Worm (Caenorhabditis elegans): ENCODE results near the gene F33C8.4.
A peak's percentile ranks its signal among the peaks of the same experiment; 100 is the strongest.

F33C8.4 gene

DNA sequence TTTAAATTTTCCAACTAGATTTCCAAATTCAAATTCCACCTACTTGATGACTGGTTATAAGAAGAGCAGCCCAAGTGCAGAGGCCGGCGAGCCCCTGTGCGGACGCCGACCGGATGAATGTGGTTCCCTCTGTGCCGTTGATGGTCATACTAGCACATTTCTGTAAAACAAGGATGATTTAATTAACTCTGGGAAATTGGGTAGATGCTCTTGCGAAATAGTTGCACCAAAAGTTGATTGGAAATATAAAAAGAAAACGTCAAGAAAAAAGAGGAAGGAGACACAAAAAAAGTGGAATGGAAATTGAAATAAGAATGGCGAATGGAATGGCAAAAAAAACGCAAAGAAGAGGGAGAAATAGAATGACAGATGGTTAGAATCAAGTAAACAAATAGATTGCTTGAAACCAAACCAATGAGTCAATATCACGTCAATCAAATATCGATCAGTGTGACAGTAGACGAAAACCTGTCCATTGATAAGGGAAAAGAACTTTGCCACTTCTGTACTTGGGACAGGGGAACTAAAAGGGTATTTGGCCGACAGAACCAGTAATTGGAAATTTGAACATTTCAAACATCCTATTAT is 25.3 kb upstream of the F33C8.4 start, which contains the start of gene tmem-184 (continued):
- TF ChIP-seq lin-26 (GFP tag; IDR thresholded peaks at IDR 0.05) (0 out of 2 replicates have a peak, but pooled peaks have one; percentile 10), fkh-3 (tag; optimal IDR thresholded peaks at IDR 0.05) (no peak), zfh-2 (GFP tag; conservative IDR thresholded peaks at IDR 0.05) (peak; percentile 38; the same call in 1 of the 2 replicates), ztf-18 (tag; optimal IDR thresholded peaks at IDR 0.05) (no peak), aptf-2 (GFP tag; conservative IDR thresholded peaks at IDR 0.05) (no peak), attf-6 (GFP tag; IDR thresholded peaks at IDR 0.05) (no peak), dox-1 (GFP tag; IDR thresholded peaks at IDR 0.05) (peak; percentile 31; the same call in 1 of the 2 replicates), ztf-3 (GFP tag; optimal IDR thresholded peaks at IDR 0.05) (no peak), nhr-90 (tag; optimal IDR thresholded peaks at IDR 0.05) (peak; percentile 2), efl-1 (GFP tag; optimal IDR thresholded peaks at IDR 0.05) (no peak), madf-8 (GFP tag; conservative IDR thresholded peaks at IDR 0.05) (no peak), F10E7.11 (tag; optimal IDR thresholded peaks at IDR 0.05) (no peak), madf-3 (GFP tag; IDR thresholded peaks at IDR 0.05) (no peak), B0336.3 (GFP tag; IDR thresholded peaks at IDR 0.05) (peak; percentile 36; the same call in 1 of the 2 replicates), hmg-1.2 (GFP tag; IDR thresholded peaks at IDR 0.05) (no peak), nfyb-1 (GFP tag; IDR thresholded peaks at IDR 0.05) (no peak), ceh-79 (tag; optimal IDR thresholded peaks at IDR 0.05) (no peak), T26A5.8 (tag; optimal IDR thresholded peaks at IDR 0.05) (no peak), atf-7 (tag; optimal IDR thresholded peaks at IDR 0.05) (peak; percentile 67), tlf-1 (GFP tag; optimal IDR thresholded peaks at IDR 0.05) (no peak), snpc-4 (GFP tag; optimal IDR thresholded peaks at IDR 0.05) (no peak), snpc-4 (tag; optimal IDR thresholded peaks at IDR 0.05) (peak in 2 of 4 experiments; percentile 14 to 41), hsf-1 (GFP tag; IDR thresholded peaks at IDR 0.05) (no peak)

DNA sequence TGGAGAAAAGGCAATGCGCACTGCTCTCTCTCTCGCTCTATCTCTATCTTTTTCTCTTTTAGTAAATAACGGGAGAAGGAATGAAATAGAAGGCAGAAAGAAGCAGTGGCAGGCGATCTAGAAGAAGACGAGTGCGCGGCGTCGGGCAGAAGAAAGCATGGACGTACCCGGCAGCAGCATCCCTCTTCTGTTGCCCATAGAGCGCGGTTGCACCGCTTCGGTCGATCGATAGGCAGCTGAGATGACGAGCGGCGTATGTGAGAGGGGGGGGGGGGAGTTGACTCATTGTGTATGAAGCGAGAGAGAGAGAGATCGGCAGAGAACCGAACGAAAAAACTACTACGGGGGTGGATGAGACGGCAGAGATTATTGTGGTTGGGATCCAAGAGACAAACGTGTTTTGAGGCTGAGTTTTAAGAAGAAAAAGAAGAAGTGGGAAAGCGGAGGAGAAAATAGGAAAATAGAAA is 23.9 kb upstream of the F33C8.4 start:
- TF ChIP-seq cebp-1 (GFP tag; IDR thresholded peaks at IDR 0.05) (peak; percentile 68), cebp-1 (tag; optimal IDR thresholded peaks at IDR 0.05) (peak; percentile 90), C06A6.2 (GFP tag; conservative IDR thresholded peaks at IDR 0.05) (peak; percentile 89), die-1 (tag; optimal IDR thresholded peaks at IDR 0.05) (peak; percentile 52), B0336.3 (GFP tag; IDR thresholded peaks at IDR 0.05) (peak; percentile 89), pbrm-1 (GFP tag; IDR thresholded peaks at IDR 0.05) (peak; percentile 67), tbp1 (GFP tag; optimal IDR thresholded peaks at IDR 0.05) (peak; percentile 51), attf-5 (GFP tag; optimal IDR thresholded peaks at IDR 0.05) (peak; percentile 95), ceh-91 (GFP tag; IDR thresholded peaks at IDR 0.05) (no peak), nhr-27 (tag; optimal IDR thresholded peaks at IDR 0.05) (peak; percentile 3), hmg-1.2 (GFP tag; IDR thresholded peaks at IDR 0.05) (peak; percentile 62), madf-6 (GFP tag; IDR thresholded peaks at IDR 0.05) (0 out of 2 replicates have a peak, but pooled peaks have one; percentile 22), mes-4 (tag; optimal IDR thresholded peaks at IDR 0.05) (no peak), attf-3 (GFP tag; conservative IDR thresholded peaks at IDR 0.05) (no peak), lin-26 (GFP tag; IDR thresholded peaks at IDR 0.05) (0 out of 2 replicates have a peak, but pooled peaks have one; percentile 60), F22D6.2 (tag; optimal IDR thresholded peaks at IDR 0.05) (peak; percentile 44), egrh-3 (GFP tag; IDR thresholded peaks at IDR 0.05) (peak; percentile 98), B0019.2 (GFP tag; conservative IDR thresholded peaks at IDR 0.05) (no peak), mxl-1 (tag; optimal IDR thresholded peaks at IDR 0.05) (no peak), ccch-3 (GFP tag; optimal IDR thresholded peaks at IDR 0.05) (no peak), unc-130 (GFP tag; optimal IDR thresholded peaks at IDR 0.05) (no peak), nhr-80 (tag; optimal IDR thresholded peaks at IDR 0.05) (peak; percentile 80), gei-17 (GFP tag; optimal IDR thresholded peaks at IDR 0.05) (peak; percentile 82), xnd-1 (tag; optimal IDR thresholded peaks at IDR 0.05) (no peak), nfya-2 (GFP tag; IDR thresholded peaks at IDR 0.05) (no peak), hrde-1 (tag; optimal IDR thresholded peaks at IDR 0.05; ENCODE audit: borderline replicate concordance) (no peak), egl-18 (GFP tag; IDR thresholded peaks at IDR 0.05) (peak; percentile 65; the same call in 1 of the 2 replicates), ets-4 (GFP tag; optimal IDR thresholded peaks at IDR 0.05) (peak; percentile 11)

Measured in whole organism, young adult.